Fruit fly (Drosophila melanogaster) whole organism, embryonic: Measurements from ENCODE around the gene Doc1.

Experiments
- Blimp-1 ChIP-seq: fragments of 200-800 bp; sonication (Bioruptor generic); optimal IDR thresholded peaks from 3 replicates; lab custom pipeline; 2018; ENCODE audit warnings: missing biosample characterization, missing genetic modification characterization, mild to moderate bottlenecking, moderate library complexity, missing genetic modification reagents
- C15 ChIP-seq: fragments of 200-800 bp; sonication (Bioruptor generic); IDR thresholded peaks from 3 replicates; pipeline ENCODE4 v1.3.6; 2022; ENCODE audit warnings: missing biosample characterization, missing genetic modification characterization
- CG10959 ChIP-seq: fragments of 200-800 bp; sonication (Bioruptor generic); IDR thresholded peaks from 2 replicates; pipeline ENCODE4 v1.3.6; 2022; ENCODE audit warnings: missing biosample characterization, missing genetic modification characterization
- CG11695 ChIP-seq: fragments of 200-800 bp; sonication (Bioruptor generic); IDR thresholded peaks from 3 replicates; pipeline ENCODE4 v1.3.6; 2022; ENCODE audit warnings: missing biosample characterization, missing genetic modification characterization
- CG13775 ChIP-seq: fragments of 200-800 bp; sonication (Bioruptor generic); optimal IDR thresholded peaks from 3 replicates; lab custom pipeline; 2017; ENCODE audit warnings: missing biosample characterization, mild to moderate bottlenecking, missing genetic modification characterization
- CG15601 ChIP-seq: fragments of 200-800 bp; sonication (Bioruptor generic); optimal IDR thresholded peaks from 3 replicates; lab custom pipeline; 2019; ENCODE audit warnings: missing biosample characterization, mild to moderate bottlenecking, missing genetic modification characterization, moderate library complexity
- CG18619 ChIP-seq: fragments of 200-800 bp; sonication (Bioruptor generic); optimal IDR thresholded peaks from 3 replicates; lab custom pipeline; 2017; ENCODE audit warnings: missing biosample characterization, mild to moderate bottlenecking, missing genetic modification characterization
- CG2129 ChIP-seq: fragments of 200-800 bp; sonication (Bioruptor generic); IDR thresholded peaks from 2 replicates; pipeline ENCODE4 v1.3.6; 2022; ENCODE audit warnings: missing biosample characterization, missing genetic modification characterization; ENCODE audit not compliant: partially characterized antibody
- CG30431 ChIP-seq: fragments of 200-800 bp; sonication (Bioruptor generic); optimal IDR thresholded peaks from 2 replicates; lab custom pipeline; 2017; ENCODE audit warnings: missing biosample characterization, missing genetic modification characterization
- CG34422 ChIP-seq: fragments of 200-800 bp; sonication (Bioruptor generic); IDR thresholded peaks from 3 replicates; pipeline ENCODE4 v1.3.6; 2022; ENCODE audit warnings: missing biosample characterization, missing genetic modification characterization
- CG3995 ChIP-seq: fragments of 200-800 bp; sonication (Bioruptor generic); optimal IDR thresholded peaks from 3 replicates; lab custom pipeline; 2016; ENCODE audit warnings: missing biosample characterization, missing genetic modification characterization
- CG4424 ChIP-seq: fragments of 200-800 bp; sonication (Bioruptor generic); optimal IDR thresholded peaks from 3 replicates; lab custom pipeline; 2016; ENCODE audit warnings: missing biosample characterization, missing genetic modification characterization
- CG6654 ChIP-seq: fragments of 200-800 bp; sonication (Bioruptor generic); optimal IDR thresholded peaks from 2 replicates; lab custom pipeline; 2017; ENCODE audit warnings: missing biosample characterization, mild to moderate bottlenecking, missing genetic modification characterization
- CG8290 ChIP-seq, 3 experiments: fragments of 200-800 bp; sonication (Bioruptor generic); optimal IDR thresholded peaks; 2 replicates each; lab custom pipeline; 2016 to 2019; ENCODE audit warnings: missing biosample characterization in 3 of 3, missing genetic modification characterization in 3 of 3, mild to moderate bottlenecking in 2 of 3, moderate library complexity in 1 of 3
- CG8388 ChIP-seq: fragments of 200-800 bp; sonication (Bioruptor generic); optimal IDR thresholded peaks from 2 replicates; lab custom pipeline; 2019; ENCODE audit warnings: missing biosample characterization, mild to moderate bottlenecking, missing genetic modification characterization, moderate library complexity
- Drgx ChIP-seq: fragments of 200-800 bp; sonication (Bioruptor generic); IDR thresholded peaks from 2 replicates; pipeline ENCODE4 v1.3.6; 2022; ENCODE audit warnings: missing biosample characterization, missing genetic modification characterization
- E2f2 ChIP-seq: fragments of 200-800 bp; sonication (Bioruptor generic); IDR thresholded peaks from 2 replicates; pipeline ENCODE4 v1.3.6; 2022; ENCODE audit warnings: missing biosample characterization, missing genetic modification characterization
- Ets65A ChIP-seq: fragments of 200-800 bp; sonication (Bioruptor generic); peaks from one replicate; lab custom pipeline; 2016; ENCODE audit warnings: missing biosample characterization, missing genetic modification characterization
- NC2β ChIP-seq: fragments of 200-800 bp; sonication (Bioruptor generic); optimal IDR thresholded peaks from 2 replicates; lab custom pipeline; 2016; ENCODE audit warnings: missing biosample characterization, missing genetic modification characterization
- Nf-YA ChIP-seq: fragments of 200-800 bp; sonication (Bioruptor generic); IDR thresholded peaks from 2 replicates; pipeline ENCODE4 v1.3.6; 2022; ENCODE audit warnings: missing biosample characterization, missing genetic modification characterization
- Oli ChIP-seq: fragments of 200-800 bp; sonication (Bioruptor generic); optimal IDR thresholded peaks from 2 replicates; lab custom pipeline; 2018; ENCODE audit warnings: missing biosample characterization, mild to moderate bottlenecking, missing genetic modification characterization, moderate library complexity
- Pdp1 ChIP-seq, 2 experiments: fragments of 200-800 bp; sonication (Bioruptor generic); optimal IDR thresholded peaks; 3 replicates each; lab custom pipeline; 2016; ENCODE audit warnings: missing biosample characterization in 2 of 2, missing genetic modification characterization in 2 of 2, mild to moderate bottlenecking in 1 of 2, moderate library complexity in 1 of 2
- Rx ChIP-seq: fragments of 200-800 bp; sonication (Bioruptor generic); IDR thresholded peaks from 2 replicates; pipeline ENCODE4 v1.3.6; 2022; ENCODE audit warnings: missing biosample characterization, missing genetic modification characterization
- Sox102F ChIP-seq: fragments of 200-800 bp; sonication (Bioruptor generic); optimal IDR thresholded peaks from 2 replicates; lab custom pipeline; 2018; ENCODE audit warnings: missing biosample characterization, mild to moderate bottlenecking, missing genetic modification characterization, moderate library complexity
- Stat92E ChIP-seq, 3 experiments: fragments of >200 bp in 2 of 3; fragments of 200-800 bp in 1 of 3; sonication (Bioruptor generic) in 1 of 3; optimal IDR thresholded peaks; 2 replicates each; lab custom pipeline; 2017 to 2019; ENCODE audit warnings: missing biosample characterization in 3 of 3, missing genetic modification characterization in 3 of 3, mild to moderate bottlenecking in 1 of 3, moderate library complexity in 1 of 3
- TFAM ChIP-seq: fragments of 200-800 bp; sonication (Bioruptor generic); optimal IDR thresholded peaks from 2 replicates; lab custom pipeline; 2017; ENCODE audit warnings: missing biosample characterization, missing genetic modification characterization, inconsistent platforms
- az2 ChIP-seq: fragments of 200-800 bp; sonication (Bioruptor generic); optimal IDR thresholded peaks from 3 replicates; lab custom pipeline; 2016; ENCODE audit warnings: missing biosample characterization, missing genetic modification characterization
- bab2 ChIP-seq: fragments of 200-800 bp; sonication (Bioruptor generic); optimal IDR thresholded peaks from 2 replicates; lab custom pipeline; 2016; ENCODE audit warnings: missing biosample characterization, missing genetic modification characterization
- cg ChIP-seq: fragments of 200-800 bp; sonication (Bioruptor generic); optimal IDR thresholded peaks from 3 replicates; lab custom pipeline; 2019; ENCODE audit warnings: missing biosample characterization, mild to moderate bottlenecking, missing genetic modification characterization, moderate library complexity
- chm ChIP-seq: fragments of 200-800 bp; sonication (Bioruptor generic); IDR thresholded peaks from 2 replicates; pipeline ENCODE4 v1.3.6; 2022; ENCODE audit warnings: missing biosample characterization, missing genetic modification characterization
- disco-r ChIP-seq: fragments of 200-800 bp; sonication (Bioruptor generic); optimal IDR thresholded peaks from 2 replicates; lab custom pipeline; 2016; ENCODE audit warnings: missing biosample characterization, missing genetic modification characterization
- dmrt11E ChIP-seq: fragments of 200-800 bp; sonication (Bioruptor generic); optimal IDR thresholded peaks from 3 replicates; lab custom pipeline; 2018; ENCODE audit warnings: missing biosample characterization, mild to moderate bottlenecking, missing genetic modification characterization, moderate library complexity
- exex ChIP-seq: fragments of 200-800 bp; sonication (Bioruptor generic); optimal IDR thresholded peaks from 4 replicates; lab custom pipeline; 2018; ENCODE audit warnings: missing biosample characterization, mild to moderate bottlenecking, missing genetic modification characterization, moderate library complexity
- gt ChIP-seq: fragments of 200-800 bp; sonication (Bioruptor generic); IDR thresholded peaks from 2 replicates; pipeline ENCODE4 v1.3.6; 2022; ENCODE audit warnings: missing biosample characterization, missing genetic modification characterization
- hkb ChIP-seq, 2 experiments: fragments of 200-800 bp in 1 of 2; fragments of >200 bp in 1 of 2; sonication (Bioruptor generic) in 1 of 2; IDR thresholded peaks in 1 of 2; optimal IDR thresholded peaks in 1 of 2; 2 replicates each; pipeline versions ENCODE4 v1.3.6 to Lab custom; 2017 to 2022; ENCODE audit warnings: missing biosample characterization in 1 of 2, missing genetic modification characterization in 1 of 2
- nmo ChIP-seq: fragments of 200-800 bp; sonication (Bioruptor generic); optimal IDR thresholded peaks from 2 replicates; lab custom pipeline; 2018; ENCODE audit warnings: missing biosample characterization, mild to moderate bottlenecking, missing genetic modification characterization, moderate library complexity
- p53 ChIP-seq: fragments of 200-800 bp; sonication (Bioruptor generic); optimal IDR thresholded peaks from 2 replicates; lab custom pipeline; 2016; ENCODE audit warnings: missing biosample characterization, missing genetic modification characterization
- pan ChIP-seq, 4 experiments: fragments of >200 bp in 3 of 4; fragments of 200-800 bp in 1 of 4; sonication (Bioruptor generic) in 1 of 4; optimal IDR thresholded peaks in 3 of 4; IDR thresholded peaks in 1 of 4; 2 replicates each; pipeline versions ENCODE4 v1.3.6 to Lab custom; 2017 to 2022; ENCODE audit warnings: missing biosample characterization in 2 of 4, missing genetic modification characterization in 2 of 4, mixed read lengths in 1 of 4
- pita ChIP-seq: fragments of 200-800 bp; sonication (Bioruptor generic); optimal IDR thresholded peaks from 2 replicates; lab custom pipeline; 2017; ENCODE audit warnings: missing biosample characterization, mild to moderate bottlenecking, missing genetic modification characterization
- ro ChIP-seq: fragments of 200-800 bp; sonication (Bioruptor generic); IDR thresholded peaks from 2 replicates; pipeline ENCODE4 v1.3.6; 2022; ENCODE audit warnings: missing biosample characterization, missing genetic modification characterization
- sc ChIP-seq, 3 experiments: fragments of >200 bp in 2 of 3; fragments of 200-800 bp in 1 of 3; sonication (Bioruptor generic) in 1 of 3; optimal IDR thresholded peaks; 2 replicates in 2 of 3; 3 replicates in 1 of 3; lab custom pipeline; 2017; ENCODE audit warnings: mild to moderate bottlenecking in 1 of 3, missing biosample characterization in 1 of 3, missing genetic modification characterization in 1 of 3, missing genetic modification reagents in 1 of 3
- sd ChIP-seq: fragments of 200-800 bp; sonication (Bioruptor generic); optimal IDR thresholded peaks from 3 replicates; lab custom pipeline; 2018; ENCODE audit warnings: missing biosample characterization, mild to moderate bottlenecking, missing genetic modification characterization, moderate library complexity
- sisA ChIP-seq: fragments of 200-800 bp; sonication (Bioruptor generic); IDR thresholded peaks from 2 replicates; pipeline ENCODE4 v1.3.6; 2022; ENCODE audit warnings: missing biosample characterization, missing genetic modification characterization
- stc ChIP-seq: fragments of 200-800 bp; sonication (Bioruptor generic); IDR thresholded peaks from 2 replicates; pipeline ENCODE4 v1.3.6; 2022; ENCODE audit warnings: missing biosample characterization, missing genetic modification characterization
- trem ChIP-seq: fragments of 200-800 bp; optimal IDR thresholded peaks from 3 replicates; lab custom pipeline; 2019; ENCODE audit warnings: missing biosample characterization, mild to moderate bottlenecking, missing genetic modification characterization, moderate library complexity
- unpg ChIP-seq: fragments of 200-800 bp; sonication (Bioruptor generic); optimal IDR thresholded peaks from 3 replicates; lab custom pipeline; 2018; ENCODE audit warnings: missing biosample characterization, mild to moderate bottlenecking, missing genetic modification characterization, moderate library complexity
- usp ChIP-seq: fragments of >200 bp; optimal IDR thresholded peaks from 2 replicates; lab custom pipeline; 2017; ENCODE audit warnings: missing biosample characterization, missing genetic modification characterization
- zf30C ChIP-seq: fragments of 200-800 bp; sonication (Bioruptor generic); optimal IDR thresholded peaks from 3 replicates; lab custom pipeline; 2018; ENCODE audit warnings: missing biosample characterization, mild to moderate bottlenecking, missing genetic modification characterization

Doc1 gene

dm6 chr3L:9028057-9028456 lies 13.1 kb upstream of the Doc1 start (continued):
- TF ChIP-seq CG30431 (GFP tag; lab: Kevin White, UChicago) (peak; percentile 33), Blimp-1 (GFP tag; lab: Kevin White, UChicago) (peak; percentile 5), Drgx (no peak), exex (no peak), CG3995 (GFP tag; lab: Kevin White, UChicago) (no peak), dmrt11E (tag; lab: Kevin White, UChicago) (peak; percentile 85), cg (GFP tag; lab: Kevin White, UChicago) (no peak), CG2129 (GFP tag; lab: Robert Waterston, UW) (no peak), Nf-YA (GFP tag; lab: Robert Waterston, UW) (no peak), zf30C (GFP tag; lab: Kevin White, UChicago) (peak; percentile 69), az2 (GFP tag; lab: Kevin White, UChicago) (peak; percentile 52), chm (GFP tag; lab: Robert Waterston, UW) (peak; percentile 64; the same call in 1 of the 2 replicates), sc (optimal IDR thresholded peaks at IDR 0.05; lab: Kevin White, UChicago) (no peak), sc (GFP tag; optimal IDR thresholded peaks at IDR 0.05; lab: Kevin White, UChicago) (peak; percentile 32), p53 (GFP tag; lab: Kevin White, UChicago) (no peak), Rx (peak; percentile 21; the same call in 1 of the 2 replicates), CG4424 (GFP tag; lab: Kevin White, UChicago) (peak; percentile 54), ro (no peak), Sox102F (GFP tag; lab: Kevin White, UChicago) (peak; percentile 62), CG8290 (GFP tag; optimal IDR thresholded peaks at IDR 0.05; lab: Kevin White, UChicago) (no peak), CG8290 (tag; optimal IDR thresholded peaks at IDR 0.05; lab: Kevin White, UChicago) (no peak), usp (GFP tag; lab: Kevin White, UChicago) (no peak), sd (no peak), CG18619 (peak; percentile 13), CG15601 (tag; lab: Kevin White, UChicago) (peak; percentile 44), hkb (optimal IDR thresholded peaks at IDR 0.05; lab: Kevin White, UChicago) (no peak), hkb (GFP tag; IDR thresholded peaks at IDR 0.05; lab: Robert Waterston, UW) (peak; percentile 50; the same call in 1 of the 2 replicates), TFAM (GFP tag; lab: Kevin White, UChicago) (no peak), bab2 (GFP tag; lab: Kevin White, UChicago) (peak; percentile 51), E2f2 (peak; percentile 34; the same call in 1 of the 2 replicates), CG10959 (peak; percentile 72), gt (GFP tag; lab: Robert Waterston, UW) (no peak), CG6654 (no peak), CG34422 (GFP tag; lab: Robert Waterston, UW) (no peak), pita (GFP tag; lab: Kevin White, UChicago) (no peak), unpg (GFP tag; lab: Kevin White, UChicago) (peak; percentile 57), CG13775 (GFP tag; lab: Kevin White, UChicago) (peak; percentile 35), pan (optimal IDR thresholded peaks at IDR 0.05; lab: Kevin White, UChicago) (no peak), pan (GFP tag; optimal IDR thresholded peaks at IDR 0.05 in 1 of 2, IDR thresholded peaks at IDR 0.05 in 1 of 2) (peak in 1 of 2 experiments; percentile 47), Oli (tag; lab: Kevin White, UChicago) (peak; percentile 66), disco-r (GFP tag; lab: Kevin White, UChicago) (no peak), Ets65A (peak; percentile 92), nmo (GFP tag; lab: Kevin White, UChicago) (peak; percentile 74), trem (tag; lab: Kevin White, UChicago) (peak; percentile 32), CG11695 (peak; percentile 23; the same call in 1 of the 3 replicates), C15 (no peak), Pdp1 (GFP tag; optimal IDR thresholded peaks at IDR 0.05; lab: Kevin White, UChicago) (peak; percentile 34 to 44), stc (peak; percentile 20; the same call in 1 of the 2 replicates), sisA (GFP tag; lab: Robert Waterston, UW) (peak; percentile 41; the same call in 1 of the 2 replicates), Stat92E (GFP tag; optimal IDR thresholded peaks at IDR 0.05; lab: Kevin White, UChicago) (no peak), CG8388 (GFP tag; lab: Kevin White, UChicago) (peak; percentile 42), NC2β (GFP tag; lab: Kevin White, UChicago) (peak; percentile 28)
